Worm (Caenorhabditis elegans) whole organism, L4 larva: Measurements from ENCODE around the gene T28A8.5.
A peak's percentile ranks its signal among the peaks of the same experiment; 100 is the strongest.

Source experiments
- T20F7.1 ChIP-seq: fragments of 200-800 bp; sonication (Bioruptor generic); optimal IDR thresholded peaks from 2 replicates; lab custom pipeline; 2018; ENCODE audit warnings: mild to moderate bottlenecking, missing genetic modification characterization, missing compliant biosample characterization
- T26A8.4 ChIP-seq: fragments of 200-800 bp; sonication (Bioruptor generic); IDR thresholded peaks from 2 replicates; pipeline ENCODE4 v1.3.6; 2022; ENCODE audit warnings: missing genetic modification characterization, missing compliant biosample characterization
- Y5F2A.4 ChIP-seq: fragments of 200-800 bp; sonication (Bioruptor generic); optimal IDR thresholded peaks from 2 replicates; lab custom pipeline; 2018; ENCODE audit warnings: mild to moderate bottlenecking, missing genetic modification characterization, missing compliant biosample characterization
- ama-1 ChIP-seq: fragments of 150-350 bp; optimal IDR thresholded peaks from 2 replicates; lab custom pipeline; 2014; ENCODE audit warnings: inconsistent platforms, mixed read lengths
- arid-1 ChIP-seq: fragments of 200-800 bp; sonication (Bioruptor generic); conservative IDR thresholded peaks from 2 replicates; pipeline ENCODE4 v1.3.6; 2022; ENCODE audit warnings: missing genetic modification reagents, missing genetic modification characterization, missing compliant biosample characterization
- ceh-20 ChIP-seq: fragments of 200-800 bp; sonication (Bioruptor generic); IDR thresholded peaks from 2 replicates; pipeline ENCODE4 v1.3.6; 2022; ENCODE audit warnings: missing genetic modification reagents, missing genetic modification characterization, missing compliant biosample characterization
- ceh-44 ChIP-seq: fragments of 200-800 bp; sonication (Bioruptor generic); IDR thresholded peaks from 2 replicates; pipeline ENCODE4 v1.3.6; 2022; ENCODE audit warnings: missing genetic modification reagents, missing genetic modification characterization, missing compliant biosample characterization
- daf-16 ChIP-seq, 3 experiments: sonication (generic microtip); optimal IDR thresholded peaks; 2 replicates each; lab custom pipeline; 2016 to 2017; ENCODE audit warnings: missing genetic modification characterization in 3 of 3, missing genetic modification reagents in 3 of 3, mild to moderate bottlenecking in 2 of 3, missing compliant biosample characterization in 2 of 3, missing biosample characterization in 1 of 3, moderate library complexity in 1 of 3
- daf-8 ChIP-seq: fragments of 200-800 bp; sonication (Bioruptor generic); IDR thresholded peaks from 2 replicates; pipeline ENCODE4 v1.3.6; 2022; ENCODE audit warnings: missing genetic modification characterization, missing compliant biosample characterization
- dve-1 ChIP-seq: sonication (generic microtip); optimal IDR thresholded peaks from 2 replicates; lab custom pipeline; 2017; ENCODE audit warnings: antibody characterized with exemption, mild to moderate bottlenecking, missing genetic modification characterization, missing compliant biosample characterization; ENCODE audit not compliant: insufficient read depth
- egl-27 ChIP-seq: sonication (generic microtip); optimal IDR thresholded peaks from 3 replicates; lab custom pipeline; 2017; ENCODE audit warnings: missing biosample characterization, missing genetic modification reagents, missing genetic modification characterization
- hif-1 ChIP-seq, 2 experiments: sonication (generic microtip); optimal IDR thresholded peaks; 2 replicates each; lab custom pipeline; 2016 to 2017; ENCODE audit warnings: missing compliant biosample characterization in 2 of 2, missing genetic modification characterization in 2 of 2, missing genetic modification reagents in 2 of 2, missing genotype in 2 of 2, mild to moderate bottlenecking in 1 of 2
- hlh-11 ChIP-seq: fragments of 200-800 bp; sonication (Bioruptor generic); optimal IDR thresholded peaks from 2 replicates; lab custom pipeline; 2018; ENCODE audit warnings: mild to moderate bottlenecking, missing genetic modification characterization, missing compliant biosample characterization
- hlh-30 ChIP-seq: sonication (generic microtip); optimal IDR thresholded peaks from 2 replicates; lab custom pipeline; 2017; ENCODE audit warnings: antibody characterized with exemption, mild to moderate bottlenecking, missing genetic modification characterization, missing compliant biosample characterization; ENCODE audit not compliant: insufficient read depth
- hmg-1.1 ChIP-seq: fragments of 200-800 bp; sonication (Bioruptor generic); IDR thresholded peaks from 2 replicates; pipeline ENCODE4 v1.3.6; 2022; ENCODE audit warnings: missing genetic modification reagents, missing genetic modification characterization, missing compliant biosample characterization
- lim-7 ChIP-seq: fragments of 200-800 bp; sonication (Bioruptor generic); IDR thresholded peaks from 2 replicates; pipeline ENCODE4 v1.3.6; 2022; ENCODE audit warnings: missing genetic modification characterization, missing compliant biosample characterization
- lin-1 ChIP-seq: fragments of 200-800 bp; sonication (Bioruptor generic); IDR thresholded peaks from 2 replicates; pipeline ENCODE4 v1.3.6; 2022; ENCODE audit warnings: missing genetic modification reagents, missing genetic modification characterization, missing compliant biosample characterization
- lin-29 ChIP-seq: fragments of 200-800 bp; sonication (Bioruptor generic); IDR thresholded peaks from 2 replicates; pipeline ENCODE4 v1.3.6; 2022; ENCODE audit warnings: missing genetic modification reagents, missing genetic modification characterization, missing compliant biosample characterization
- lsy-2 ChIP-seq, 2 experiments: fragments of 150-350 bp in 1 of 2; sonication (generic microtip) in 1 of 2; optimal IDR thresholded peaks; 2 replicates each; lab custom pipeline; 2014 to 2017; ENCODE audit warnings: missing biosample characterization in 2 of 2, missing genetic modification characterization in 2 of 2
- madf-5 ChIP-seq, 2 experiments: fragments of 200-800 bp; sonication (Bioruptor generic); IDR thresholded peaks; 2 replicates each; pipeline ENCODE4 v1.3.6; 2022; ENCODE audit warnings: missing compliant biosample characterization in 2 of 2, missing genetic modification characterization in 2 of 2
- mdl-1 ChIP-seq, 2 experiments: fragments of 150-350 bp in 1 of 2; sonication (generic microtip) in 1 of 2; optimal IDR thresholded peaks; 2 replicates each; lab custom pipeline; 2014 to 2017; ENCODE audit warnings: missing biosample characterization in 2 of 2, missing genetic modification characterization in 2 of 2
- mdt-29 ChIP-seq: fragments of 200-800 bp; sonication (Bioruptor generic); IDR thresholded peaks from 2 replicates; pipeline ENCODE4 v1.3.6; 2022; ENCODE audit warnings: missing genetic modification reagents, missing genetic modification characterization, missing compliant biosample characterization
- mep-1 ChIP-seq: fragments of 150-350 bp; sonication (generic microtip); optimal IDR thresholded peaks from 3 replicates; lab custom pipeline; 2014; ENCODE audit warnings: missing biosample characterization, missing genetic modification characterization
- mes-2 ChIP-seq: sonication (generic microtip); optimal IDR thresholded peaks from 2 replicates; lab custom pipeline; 2016; ENCODE audit warnings: missing genotype, mild to moderate bottlenecking, missing genetic modification characterization, missing compliant biosample characterization; ENCODE audit not compliant: poor library complexity, severe bottlenecking
- mxl-3 ChIP-seq: fragments of 200-800 bp; sonication (Bioruptor generic); optimal IDR thresholded peaks from 2 replicates; lab custom pipeline; 2018; ENCODE audit warnings: mild to moderate bottlenecking, missing genetic modification characterization, missing compliant biosample characterization
- nhr-10 ChIP-seq: fragments of 150-350 bp; optimal IDR thresholded peaks from 2 replicates; lab custom pipeline; 2014; ENCODE audit warnings: missing biosample characterization, missing genetic modification characterization
- nhr-102 ChIP-seq: sonication (generic microtip); optimal IDR thresholded peaks from 2 replicates; lab custom pipeline; 2016; ENCODE audit warnings: mild to moderate bottlenecking, missing genetic modification characterization, moderate library complexity, missing compliant biosample characterization
- nhr-11 ChIP-seq: fragments of 150-350 bp; optimal IDR thresholded peaks from 2 replicates; lab custom pipeline; 2014; ENCODE audit warnings: missing biosample characterization, missing genetic modification characterization
- nhr-25 ChIP-seq: sonication (generic microtip); optimal IDR thresholded peaks from 2 replicates; lab custom pipeline; 2017; ENCODE audit warnings: missing genetic modification characterization, mild to moderate bottlenecking, missing compliant biosample characterization, antibody characterized with exemption, moderate library complexity, borderline replicate concordance; ENCODE audit not compliant: insufficient read depth
- nhr-28 ChIP-seq: fragments of 150-350 bp; optimal IDR thresholded peaks from 2 replicates; lab custom pipeline; 2014; ENCODE audit warnings: missing biosample characterization, missing genetic modification characterization
- nhr-42 ChIP-seq: fragments of 200-800 bp; sonication (Bioruptor generic); IDR thresholded peaks from 2 replicates; pipeline ENCODE4 v1.3.6; 2022; ENCODE audit warnings: missing genetic modification characterization, missing compliant biosample characterization
- nhr-6 ChIP-seq: fragments of 150-350 bp; optimal IDR thresholded peaks from 2 replicates; lab custom pipeline; 2014; ENCODE audit warnings: missing biosample characterization, missing genetic modification characterization
- php-3 ChIP-seq: fragments of 200-800 bp; sonication (Bioruptor generic); IDR thresholded peaks from 2 replicates; pipeline ENCODE4 v1.3.6; 2022; ENCODE audit warnings: missing genetic modification reagents, missing genetic modification characterization, missing compliant biosample characterization
- rbr-2 ChIP-seq: sonication (generic microtip); optimal IDR thresholded peaks from 2 replicates; lab custom pipeline; 2016; ENCODE audit warnings: missing genotype, missing genetic modification characterization, missing compliant biosample characterization
- spr-1 ChIP-seq: sonication (generic microtip); optimal IDR thresholded peaks from 2 replicates; lab custom pipeline; 2016; ENCODE audit warnings: mild to moderate bottlenecking, missing genetic modification characterization, missing compliant biosample characterization
- spr-3 ChIP-seq: fragments of 200-800 bp; sonication (Bioruptor generic); optimal IDR thresholded peaks from 2 replicates; lab custom pipeline; 2018; ENCODE audit warnings: mild to moderate bottlenecking, missing genetic modification characterization, missing compliant biosample characterization
- tra-1 ChIP-seq: fragments of 200-800 bp; sonication (Bioruptor generic); IDR thresholded peaks from 2 replicates; pipeline ENCODE4 v1.3.6; 2022; ENCODE audit warnings: missing genetic modification reagents, missing genetic modification characterization, missing compliant biosample characterization
- unc-130 ChIP-seq: sonication (generic microtip); optimal IDR thresholded peaks from 2 replicates; lab custom pipeline; 2016; ENCODE audit warnings: missing genetic modification reagents, missing genetic modification characterization, missing compliant biosample characterization
- unc-62 ChIP-seq, 3 experiments: fragments of 150-350 bp in 1 of 3; sonication (generic microtip); optimal IDR thresholded peaks in 2 of 3; peaks in 1 of 3; 1 replicate in 1 of 3; 2 replicates in 2 of 3; lab custom pipeline; 2014 to 2017; ENCODE audit warnings: missing biosample characterization in 3 of 3, missing genetic modification characterization in 3 of 3, missing genetic modification reagents in 3 of 3, missing genotype in 1 of 3
- zag-1 ChIP-seq: fragments of 150-350 bp; optimal IDR thresholded peaks from 2 replicates; lab custom pipeline; 2014; ENCODE audit warnings: missing biosample characterization, missing genetic modification characterization
- zfp-3 ChIP-seq: fragments of 200-800 bp; sonication (Bioruptor generic); conservative IDR thresholded peaks from 2 replicates; pipeline ENCODE4 v1.3.6; 2022; ENCODE audit warnings: missing genetic modification reagents, missing genetic modification characterization, missing compliant biosample characterization
- ztf-7 ChIP-seq: fragments of 150-350 bp; optimal IDR thresholded peaks from 2 replicates; lab custom pipeline; 2014; ENCODE audit warnings: missing biosample characterization, missing genetic modification characterization

The T28A8.5 gene

DNA sequence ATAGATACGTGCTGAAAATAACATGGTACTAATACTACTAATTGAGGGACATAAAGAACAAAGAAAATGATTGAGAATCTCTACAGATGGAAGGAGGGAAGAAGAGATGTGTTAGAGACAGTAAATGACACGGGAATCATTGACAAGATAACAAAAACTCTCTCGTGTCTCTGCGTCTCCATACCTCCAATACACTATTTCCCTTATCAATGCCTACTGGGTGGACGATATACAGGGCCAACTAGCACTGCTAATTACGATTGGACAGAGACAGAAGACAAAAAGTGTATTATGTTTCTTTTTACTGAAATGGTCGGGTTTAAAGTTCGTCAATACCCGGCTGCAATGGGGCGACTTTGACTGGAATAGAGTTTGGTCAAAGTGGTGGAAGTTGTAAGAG is 43.2 kb downstream of the T28A8.5 start (continued):
- TF ChIP-seq lim-7 (no peak), Y5F2A.4 (GFP tag; lab: Kevin White, UChicago) (no peak)

DNA sequence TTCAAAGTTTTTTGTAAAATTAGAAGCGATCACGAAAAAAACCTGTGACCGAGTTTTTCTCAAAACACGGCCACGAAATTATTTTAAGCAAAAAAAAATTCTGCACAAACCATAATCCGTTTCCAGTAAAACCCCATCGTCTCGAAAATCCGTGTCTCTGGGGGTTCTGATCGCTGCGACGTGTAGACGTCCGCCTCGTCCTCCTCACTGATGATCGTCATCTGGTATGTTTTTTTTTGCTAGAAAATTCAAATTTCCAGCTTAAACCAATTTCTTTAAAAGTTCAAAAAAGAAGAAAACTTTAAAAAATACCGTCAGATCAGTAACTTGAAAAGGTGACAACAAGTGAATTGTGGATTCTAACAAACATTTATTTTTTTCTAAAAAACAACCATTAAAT is 45.1 kb downstream of the T28A8.5 start, which contains the start of gene Y76A2B.4:
TSS of gene Y76A2B.4 (minus strand) at position 241 of the 400 bp plus-strand sequence.
- TF ChIP-seq lim-7 = 0 out of 2 replicates have a peak, but pooled peaks have one; percentile 24
- TF ChIP-seq unc-62 (GFP tag; optimal IDR thresholded peaks at IDR 0.05 in 1 of 2; lab: Kevin White, UChicago) = no peak
- TF ChIP-seq unc-62 (tag; optimal IDR thresholded peaks at IDR 0.05; lab: Kevin White, UChicago) = no peak
- 0 out of 2 replicates have a peak, but pooled peaks have one; percentile 43 for TF ChIP-seq zfp-3 (GFP tag; lab: Robert Waterston, UW)
- TF ChIP-seq zag-1 = no peak
- no peak for TF ChIP-seq nhr-10
- TF ChIP-seq spr-1 (tag; lab: Kevin White, UChicago) = no peak
- TF ChIP-seq daf-16 (GFP tag; optimal IDR thresholded peaks at IDR 0.05; lab: Kevin White, UChicago) = no peak
- TF ChIP-seq daf-16 (tag; optimal IDR thresholded peaks at IDR 0.05; lab: Kevin White, UChicago) = peak; percentile 17
- peak; percentile 11; the same call in 1 of the 2 replicates for TF ChIP-seq lin-1 (GFP tag; lab: Robert Waterston, UW)
- no peak for TF ChIP-seq nhr-25 (tag; lab: Kevin White, UChicago)
- 0 out of 2 replicates have a peak, but pooled peaks have one; percentile 14 for TF ChIP-seq hmg-1.1 (GFP tag; lab: Robert Waterston, UW)
- no peak for TF ChIP-seq daf-8
- TF ChIP-seq spr-3 (GFP tag; lab: Kevin White, UChicago) = no peak
- peak; percentile 22 for TF ChIP-seq T20F7.1
- peak; percentile 25; the same call in 1 of the 2 replicates for TF ChIP-seq T26A8.4 (GFP tag; lab: Robert Waterston, UW)
- peak; percentile 31 for TF ChIP-seq hlh-11 (tag; lab: Kevin White, UChicago)
- 0 out of 2 replicates have a peak, but pooled peaks have one; percentile 26 for TF ChIP-seq ceh-20 (GFP tag; lab: Robert Waterston, UW)
- peak; percentile 22 for TF ChIP-seq mep-1 (tag; lab: Kevin White, UChicago)
- TF ChIP-seq, all 104 proteins: peak for 10

- peak; percentile 63; the same call in 1 of the 2 replicates for TF ChIP-seq php-3 (GFP tag; lab: Robert Waterston, UW)
- no peak for TF ChIP-seq lin-29 (GFP tag; lab: Robert Waterston, UW)
- TF ChIP-seq hlh-11 (tag; lab: Kevin White, UChicago) = peak; percentile 87
- TF ChIP-seq lsy-2 (tag; optimal IDR thresholded peaks at IDR 0.05; lab: Kevin White, UChicago) = peak; percentile 19 to 64
- no peak for TF ChIP-seq madf-5 (GFP tag; IDR thresholded peaks at IDR 0.05; lab: Robert Waterston, UW)
- TF ChIP-seq ztf-7 (tag; lab: Kevin White, UChicago) = peak; percentile 3
- TF ChIP-seq nhr-42 (GFP tag; lab: Robert Waterston, UW) = no peak
- TF ChIP-seq nhr-102 = peak; percentile 44
- TF ChIP-seq mep-1 (tag; lab: Kevin White, UChicago) = peak; percentile 47
- peak; percentile 6 for TF ChIP-seq mxl-3 (GFP tag; lab: Kevin White, UChicago)
- TF ChIP-seq ama-1 (lab: Kevin White, UChicago) = peak; percentile 31
- TF ChIP-seq dve-1 = peak; percentile 84
- TF ChIP-seq nhr-28 (tag; lab: Kevin White, UChicago) = peak; percentile 58
- peak in 1 of 2 experiments; percentile 46 for TF ChIP-seq unc-62 (GFP tag; optimal IDR thresholded peaks at IDR 0.05 in 1 of 2; lab: Kevin White, UChicago)
- no peak for TF ChIP-seq unc-62 (tag; optimal IDR thresholded peaks at IDR 0.05; lab: Kevin White, UChicago)
- no peak for TF ChIP-seq tra-1 (GFP tag; lab: Robert Waterston, UW)
- peak; percentile 59 for TF ChIP-seq nhr-6 (tag; lab: Kevin White, UChicago)
- TF ChIP-seq egl-27 = no peak
- TF ChIP-seq T26A8.4 (GFP tag; lab: Robert Waterston, UW) = no peak
- TF ChIP-seq zfp-3 (GFP tag; lab: Robert Waterston, UW) = 0 out of 2 replicates have a peak, but pooled peaks have one; percentile 35
- peak in 1 of 2 experiments; percentile 62 for TF ChIP-seq mdl-1 (tag; optimal IDR thresholded peaks at IDR 0.05; lab: Kevin White, UChicago)
- peak; percentile 44; the same call in 1 of the 2 replicates for TF ChIP-seq mdt-29 (GFP tag; lab: Robert Waterston, UW)
- no peak for TF ChIP-seq ceh-44
- TF ChIP-seq hmg-1.1 (GFP tag; lab: Robert Waterston, UW) = peak; percentile 54
- peak in 1 of 2 experiments; percentile 16 for TF ChIP-seq daf-16 (GFP tag; optimal IDR thresholded peaks at IDR 0.05; lab: Kevin White, UChicago)
- TF ChIP-seq daf-16 (tag; optimal IDR thresholded peaks at IDR 0.05; lab: Kevin White, UChicago) = peak; percentile 87
- TF ChIP-seq unc-130 = no peak
- peak; percentile 84 for TF ChIP-seq hlh-30 (tag; lab: Kevin White, UChicago)
- TF ChIP-seq rbr-2 (tag; lab: Kevin White, UChicago) = peak; percentile 35
- TF ChIP-seq ceh-20 (GFP tag; lab: Robert Waterston, UW) = 0 out of 2 replicates have a peak, but pooled peaks have one; percentile 17
- peak in 1 of 2 experiments; percentile 76 for TF ChIP-seq hif-1 (tag; optimal IDR thresholded peaks at IDR 0.05; lab: Kevin White, UChicago)
- TF ChIP-seq arid-1 (GFP tag; lab: Robert Waterston, UW) = 0 out of 2 replicates have a peak, but pooled peaks have one; percentile 16
- TF ChIP-seq nhr-11 (tag; lab: Kevin White, UChicago) = peak; percentile 36
- peak; percentile 43 for TF ChIP-seq mes-2 (tag; lab: Kevin White, UChicago)
These were observed 47.6 kb downstream of the T28A8.5 start, which contains the start of gene mmad-1 for ce11 chrIII:13548982-13549381. mmad-1 (minus strand) TSS chrIII:13549005.
